Worm (Caenorhabditis elegans): ENCODE results near the gene nhr-25.

DNA sequence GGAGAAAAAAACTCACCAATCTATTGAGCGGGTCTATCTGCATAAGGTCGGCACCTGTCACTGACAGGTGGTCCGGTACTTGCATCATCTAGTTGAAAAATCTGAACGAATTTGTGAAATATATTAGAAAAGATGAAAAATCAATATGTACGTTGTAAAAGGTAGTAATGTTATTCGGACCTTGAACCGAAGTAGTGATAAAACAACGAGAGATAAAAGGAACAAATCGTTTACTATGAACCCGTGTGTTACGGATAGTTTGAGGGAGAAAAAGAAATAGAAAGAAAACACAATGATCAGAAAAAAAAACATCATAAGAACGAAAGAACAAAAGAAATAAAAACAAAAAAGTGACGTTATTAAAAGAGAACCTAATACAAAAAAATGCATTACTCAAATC, 21.2 kb upstream of the nhr-25 start, which contains the start of gene mff-1:
- TF ChIP-seq nhr-11 (tag; optimal IDR thresholded peaks at IDR 0.05) (no peak), ztf-11 (tag; optimal IDR thresholded peaks at IDR 0.05) (no peak), nhr-28 (tag; optimal IDR thresholded peaks at IDR 0.05) (no peak), lin-39 (tag; optimal IDR thresholded peaks at IDR 0.05) (no peak), unc-39 (tag; optimal IDR thresholded peaks at IDR 0.05) (no peak), elt-2 (tag; optimal IDR thresholded peaks at IDR 0.05) (no peak), ceh-82 (tag; optimal IDR thresholded peaks at IDR 0.05) (no peak)
